Fruit fly (Drosophila melanogaster) whole organism, embryonic: ENCODE results near the gene ninaG.

Experiments used
- BEAF-32 ChIP-seq: fragments of 200-800 bp; sonication (Bioruptor generic); optimal IDR thresholded peaks from 3 replicates; lab custom pipeline; 2017; ENCODE audit warnings: missing biosample characterization, missing genetic modification characterization, mild to moderate bottlenecking, moderate library complexity, missing genetic modification reagents
- CG11456 ChIP-seq: fragments of 200-800 bp; sonication (Bioruptor generic); IDR thresholded peaks from 3 replicates; pipeline ENCODE4 v1.3.6; 2022; ENCODE audit warnings: missing biosample characterization, missing genetic modification characterization
- CG13287 ChIP-seq: fragments of 200-800 bp; sonication (Bioruptor generic); IDR thresholded peaks from 2 replicates; pipeline ENCODE4 v1.3.6; 2022; ENCODE audit warnings: missing biosample characterization, missing genetic modification characterization; ENCODE audit not compliant: partially characterized antibody
- CG15696 ChIP-seq: fragments of 200-800 bp; sonication (Bioruptor generic); optimal IDR thresholded peaks from 2 replicates; lab custom pipeline; 2019; ENCODE audit warnings: missing biosample characterization, mild to moderate bottlenecking, missing genetic modification characterization, moderate library complexity
- CG1603 ChIP-seq: fragments of 200-800 bp; sonication (Bioruptor generic); optimal IDR thresholded peaks from 2 replicates; lab custom pipeline; 2019; ENCODE audit warnings: missing biosample characterization, mild to moderate bottlenecking, missing genetic modification characterization, moderate library complexity
- CG17328 ChIP-seq: fragments of 200-800 bp; sonication (Bioruptor generic); IDR thresholded peaks from 2 replicates; pipeline ENCODE4 v1.3.6; 2022; ENCODE audit warnings: missing biosample characterization, missing genetic modification characterization
- CG2116 ChIP-seq: fragments of 200-800 bp; sonication (Bioruptor generic); optimal IDR thresholded peaks from 3 replicates; lab custom pipeline; 2018; ENCODE audit warnings: missing biosample characterization, mild to moderate bottlenecking, missing genetic modification characterization
- CG2678 ChIP-seq: fragments of 200-800 bp; sonication (Bioruptor generic); optimal IDR thresholded peaks from 3 replicates; lab custom pipeline; 2019; ENCODE audit warnings: missing biosample characterization, mild to moderate bottlenecking, missing genetic modification characterization, moderate library complexity
- CG30020 ChIP-seq: fragments of 200-800 bp; optimal IDR thresholded peaks from 2 replicates; lab custom pipeline; 2019; ENCODE audit warnings: missing biosample characterization, mild to moderate bottlenecking, missing genetic modification characterization, moderate library complexity
- CG31441 ChIP-seq: fragments of 200-800 bp; sonication (Bioruptor generic); IDR thresholded peaks from 2 replicates; pipeline ENCODE4 v1.3.6; 2022; ENCODE audit warnings: missing biosample characterization, missing genetic modification characterization
- CG4707 ChIP-seq: fragments of 200-800 bp; sonication (Bioruptor generic); optimal IDR thresholded peaks from 2 replicates; lab custom pipeline; 2018; ENCODE audit warnings: missing biosample characterization, mild to moderate bottlenecking, missing genetic modification characterization, moderate library complexity
- CG6791 ChIP-seq: fragments of 200-800 bp; sonication (Bioruptor generic); IDR thresholded peaks from 3 replicates; pipeline ENCODE4 v1.3.6; 2022; ENCODE audit warnings: missing biosample characterization, missing genetic modification characterization; ENCODE audit not compliant: partially characterized antibody
- CG7963 ChIP-seq: fragments of 200-800 bp; sonication (Bioruptor generic); IDR thresholded peaks from 3 replicates; pipeline ENCODE4 v1.3.6; 2022; ENCODE audit warnings: missing biosample characterization, missing genetic modification characterization; ENCODE audit not compliant: partially characterized antibody
- CoRest ChIP-seq: fragments of 200-800 bp; sonication (Bioruptor generic); optimal IDR thresholded peaks from 3 replicates; lab custom pipeline; 2018; ENCODE audit warnings: missing biosample characterization, mild to moderate bottlenecking, missing genetic modification characterization, moderate library complexity
- Dref ChIP-seq: fragments of 200-800 bp; sonication (Bioruptor generic); IDR thresholded peaks from 2 replicates; pipeline ENCODE4 v1.3.6; 2022; ENCODE audit warnings: missing biosample characterization, missing genetic modification characterization
- E2f2 ChIP-seq: fragments of 200-800 bp; sonication (Bioruptor generic); IDR thresholded peaks from 2 replicates; pipeline ENCODE4 v1.3.6; 2022; ENCODE audit warnings: missing biosample characterization, missing genetic modification characterization
- Hmr ChIP-seq: fragments of 200-800 bp; sonication (Bioruptor generic); optimal IDR thresholded peaks from 3 replicates; lab custom pipeline; 2017; ENCODE audit warnings: mild to moderate bottlenecking, missing biosample characterization, missing genetic modification reagents, missing genetic modification characterization
- Lhr ChIP-seq: fragments of 200-800 bp; sonication (Bioruptor generic); optimal IDR thresholded peaks from 3 replicates; lab custom pipeline; 2017; ENCODE audit warnings: mild to moderate bottlenecking, missing biosample characterization, missing genetic modification reagents, missing genetic modification characterization
- MBD-R2 ChIP-seq: fragments of 200-800 bp; sonication (Bioruptor generic); IDR thresholded peaks from 2 replicates; pipeline ENCODE4 v1.3.6; 2022; ENCODE audit warnings: missing biosample characterization, missing genetic modification characterization
- MESR4 ChIP-seq: fragments of 200-800 bp; sonication (Bioruptor generic); optimal IDR thresholded peaks from 2 replicates; lab custom pipeline; 2018; ENCODE audit warnings: missing biosample characterization, mild to moderate bottlenecking, missing genetic modification characterization, moderate library complexity
- Med ChIP-seq: fragments of 200-800 bp; sonication (Bioruptor generic); peaks from one replicate; lab custom pipeline; 2016; ENCODE audit warnings: missing biosample characterization, missing genetic modification characterization, mild to moderate bottlenecking, inconsistent platforms, moderate library complexity
- Opbp ChIP-seq: fragments of 200-800 bp; sonication (Bioruptor generic); IDR thresholded peaks from 3 replicates; pipeline ENCODE4 v1.3.6; 2022; ENCODE audit warnings: missing biosample characterization, missing genetic modification characterization; ENCODE audit not compliant: partially characterized antibody
- Usf ChIP-seq: fragments of 200-800 bp; sonication (Bioruptor generic); optimal IDR thresholded peaks from 2 replicates; lab custom pipeline; 2017; ENCODE audit warnings: missing genotype, missing biosample characterization, missing genetic modification characterization
- amos ChIP-seq: fragments of 200-800 bp; sonication (Bioruptor generic); IDR thresholded peaks from 2 replicates; pipeline ENCODE4 v1.3.6; 2022; ENCODE audit warnings: missing biosample characterization, missing genetic modification characterization; ENCODE audit not compliant: partially characterized antibody
- ato ChIP-seq: fragments of 200-800 bp; sonication (Bioruptor generic); IDR thresholded peaks from 2 replicates; pipeline ENCODE4 v1.3.6; 2022; ENCODE audit warnings: missing biosample characterization, missing genetic modification characterization; ENCODE audit not compliant: partially characterized antibody
- ci ChIP-seq: fragments of 200-800 bp; sonication (Bioruptor generic); IDR thresholded peaks from 3 replicates; pipeline ENCODE4 v1.3.6; 2022; ENCODE audit warnings: missing biosample characterization, missing genetic modification characterization
- crol ChIP-seq: fragments of 200-800 bp; sonication (Bioruptor generic); IDR thresholded peaks from 2 replicates; pipeline ENCODE4 v1.3.6; 2022; ENCODE audit warnings: missing biosample characterization, missing genetic modification characterization
- dm ChIP-seq: fragments of 200-800 bp; sonication (Bioruptor generic); optimal IDR thresholded peaks from 3 replicates; lab custom pipeline; 2016; ENCODE audit warnings: missing biosample characterization, missing genetic modification characterization
- dmrt11E ChIP-seq: fragments of 200-800 bp; sonication (Bioruptor generic); optimal IDR thresholded peaks from 3 replicates; lab custom pipeline; 2018; ENCODE audit warnings: missing biosample characterization, mild to moderate bottlenecking, missing genetic modification characterization, moderate library complexity
- esg ChIP-seq: fragments of 200-800 bp; sonication (Bioruptor generic); conservative IDR thresholded peaks from 2 replicates; pipeline ENCODE4 v1.3.6; 2022; ENCODE audit warnings: missing biosample characterization, missing genetic modification characterization
- fd64A ChIP-seq: fragments of 200-800 bp; sonication (Bioruptor generic); optimal IDR thresholded peaks from 3 replicates; lab custom pipeline; 2018; ENCODE audit warnings: missing biosample characterization, mild to moderate bottlenecking, missing genetic modification characterization
- fd96Cb ChIP-seq: fragments of 200-800 bp; sonication (Bioruptor generic); optimal IDR thresholded peaks from 2 replicates; lab custom pipeline; 2018; ENCODE audit warnings: missing biosample characterization, mild to moderate bottlenecking, missing genetic modification characterization, moderate library complexity
- hb ChIP-seq: fragments of 200-800 bp; sonication (Bioruptor generic); IDR thresholded peaks from 3 replicates; pipeline ENCODE4 v1.3.6; 2022; ENCODE audit warnings: missing biosample characterization, missing genetic modification characterization; ENCODE audit not compliant: partially characterized antibody
- hbn ChIP-seq: fragments of 200-800 bp; sonication (Bioruptor generic); IDR thresholded peaks from 2 replicates; pipeline ENCODE4 v1.3.6; 2022; ENCODE audit warnings: missing biosample characterization, missing genetic modification characterization; ENCODE audit not compliant: partially characterized antibody
- inv ChIP-seq: fragments of 200-800 bp; sonication (Bioruptor generic); IDR thresholded peaks from 2 replicates; pipeline ENCODE4 v1.3.6; 2022; ENCODE audit warnings: missing biosample characterization, missing genetic modification characterization; ENCODE audit not compliant: partially characterized antibody
- nom ChIP-seq: fragments of 200-800 bp; sonication (Bioruptor generic); optimal IDR thresholded peaks from 2 replicates; lab custom pipeline; 2017; ENCODE audit warnings: missing biosample characterization, missing genetic modification characterization, mild to moderate bottlenecking, moderate library complexity, missing genetic modification reagents
- sim ChIP-seq: fragments of 200-800 bp; sonication (Bioruptor generic); IDR thresholded peaks from 2 replicates; pipeline ENCODE4 v1.3.6; 2022; ENCODE audit warnings: missing biosample characterization, missing genetic modification characterization
- slbo ChIP-seq: fragments of 200-800 bp; sonication (Bioruptor generic); IDR thresholded peaks from 2 replicates; pipeline ENCODE4 v1.3.6; 2022; ENCODE audit warnings: missing biosample characterization, missing genetic modification characterization
- sna ChIP-seq: fragments of 200-800 bp; sonication (Bioruptor generic); IDR thresholded peaks from 2 replicates; pipeline ENCODE4 v1.3.6; 2022; ENCODE audit warnings: missing biosample characterization, missing genetic modification characterization; ENCODE audit not compliant: partially characterized antibody
- sob ChIP-seq: fragments of 200-800 bp; sonication (Bioruptor generic); IDR thresholded peaks from 2 replicates; pipeline ENCODE4 v1.3.6; 2022; ENCODE audit warnings: missing biosample characterization, missing genetic modification characterization
- ssp ChIP-seq: fragments of 200-800 bp; sonication (Bioruptor generic); IDR thresholded peaks from 2 replicates; pipeline ENCODE4 v1.3.6; 2022; ENCODE audit warnings: missing biosample characterization, missing genetic modification characterization
- stwl ChIP-seq: fragments of 200-800 bp; sonication (Bioruptor generic); optimal IDR thresholded peaks from 3 replicates; lab custom pipeline; 2018; ENCODE audit warnings: missing biosample characterization, mild to moderate bottlenecking, missing genetic modification characterization, moderate library complexity
- twi ChIP-seq: fragments of 200-800 bp; optimal IDR thresholded peaks from 2 replicates; lab custom pipeline; 2019; ENCODE audit warnings: missing biosample characterization, mild to moderate bottlenecking, missing genetic modification characterization, moderate library complexity
- vnd ChIP-seq: fragments of 200-800 bp; sonication (Bioruptor generic); IDR thresholded peaks from 3 replicates; pipeline ENCODE4 v1.3.6; 2022; ENCODE audit warnings: missing biosample characterization, missing genetic modification characterization; ENCODE audit not compliant: partially characterized antibody
- zf30C ChIP-seq: fragments of 200-800 bp; sonication (Bioruptor generic); optimal IDR thresholded peaks from 3 replicates; lab custom pipeline; 2018; ENCODE audit warnings: missing biosample characterization, mild to moderate bottlenecking, missing genetic modification characterization

Gene ninaG

dm6 chr3R:11449688-11450087 is 28.2 kb upstream of the ninaG start:
- no peak for TF ChIP-seq CG15696
- no peak for TF ChIP-seq stwl (tag; lab: Kevin White, UChicago)
- peak; percentile 45 for TF ChIP-seq nom (GFP tag; lab: Kevin White, UChicago)

DNA sequence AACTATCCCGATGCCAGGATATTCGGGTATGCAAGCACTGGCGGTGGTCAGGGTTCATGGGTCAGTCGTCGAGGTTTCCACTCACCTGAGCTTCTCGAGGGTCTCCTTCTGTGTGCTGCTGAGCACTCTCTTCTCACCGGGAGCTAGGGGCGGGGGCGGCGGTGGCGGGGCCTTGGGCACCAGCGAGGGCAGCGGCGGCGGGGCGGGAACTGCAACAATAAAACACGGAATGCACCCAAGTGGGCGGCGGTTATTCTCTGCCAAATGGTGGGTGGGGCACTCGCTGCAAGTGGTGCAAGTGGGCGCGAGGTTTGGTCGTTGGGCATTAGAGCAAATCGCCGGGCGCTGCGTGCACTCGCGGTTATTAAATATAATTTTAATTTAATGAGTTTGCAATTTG is 19.5 kb upstream of the ninaG start:
- TF ChIP-seq ssp, result no peak
- 0 out of 3 replicates have a peak, but pooled peaks have one; percentile 22 for TF ChIP-seq CG11456 (GFP tag; lab: Robert Waterston, UW)

dm6 chr3R:11437528-11437927 is 16.0 kb upstream of the ninaG start, which contains the start of gene CG17230:
CG17230 (plus strand) TSS chr3R:11437785.
- TF ChIP-seq fd64A (GFP tag; lab: Kevin White, UChicago) (peak; percentile 17), inv (peak; percentile 76), CG17328 (GFP tag; lab: Robert Waterston, UW) (0 out of 2 replicates have a peak, but pooled peaks have one; percentile 9), Opbp (GFP tag; lab: Robert Waterston, UW) (peak; percentile 75), Dref (GFP tag; lab: Robert Waterston, UW) (peak; percentile 78), Hmr (GFP tag; lab: Kevin White, UChicago) (peak; percentile 8), amos (GFP tag; lab: Robert Waterston, UW) (peak; percentile 89), MBD-R2 (peak; percentile 75), dm (no peak), sna (peak; percentile 76), hb (GFP tag; lab: Robert Waterston, UW) (peak; percentile 64; the same call in 2 of the 3 replicates), zf30C (GFP tag; lab: Kevin White, UChicago) (peak; percentile 34), fd96Cb (tag; lab: Kevin White, UChicago) (no peak), esg (GFP tag; lab: Robert Waterston, UW) (no peak), Lhr (GFP tag; lab: Kevin White, UChicago) (peak; percentile 52), ato (GFP tag; lab: Robert Waterston, UW) (0 out of 2 replicates have a peak, but pooled peaks have one; percentile 37), CG13287 (GFP tag; lab: Robert Waterston, UW) (peak; percentile 82), slbo (peak; percentile 10; the same call in 1 of the 2 replicates), CG31441 (GFP tag; lab: Robert Waterston, UW) (no peak), hbn (GFP tag; lab: Robert Waterston, UW) (peak; percentile 82), sim (GFP tag; lab: Robert Waterston, UW) (no peak), CG4707 (GFP tag; lab: Kevin White, UChicago) (no peak), CG1603 (tag; lab: Kevin White, UChicago) (peak; percentile 38), E2f2 (GFP tag; lab: Robert Waterston, UW) (peak; percentile 49), CG2678 (no peak), stwl (tag; lab: Kevin White, UChicago) (peak; percentile 50), crol (no peak), CG6791 (peak; percentile 81), Med (GFP tag; lab: Kevin White, UChicago) (peak; percentile 70), CG2116 (GFP tag; lab: Kevin White, UChicago) (peak; percentile 25), sob (GFP tag; lab: Robert Waterston, UW) (0 out of 2 replicates have a peak, but pooled peaks have one; percentile 13), dmrt11E (tag; lab: Kevin White, UChicago) (peak; percentile 18), CoRest (tag; lab: Kevin White, UChicago) (peak; percentile 24), ci (GFP tag; lab: Robert Waterston, UW) (peak; percentile 50; the same call in 2 of the 3 replicates), vnd (peak; percentile 73), BEAF-32 (GFP tag; lab: Kevin White, UChicago) (peak; percentile 81), MESR4 (GFP tag; lab: Kevin White, UChicago) (peak; percentile 32), CG30020 (tag; lab: Kevin White, UChicago) (no peak), twi (tag; lab: Kevin White, UChicago) (no peak), CG7963 (GFP tag; lab: Robert Waterston, UW) (peak; percentile 63; the same call in 2 of the 3 replicates), Usf (GFP tag; lab: Kevin White, UChicago) (no peak)
